Worm (Caenorhabditis elegans) whole organism, mixed stage, embryonic: ENCODE results near the gene slc-25A18.1.

Source experiments
- blmp-1 ChIP-seq: fragments of 150-350 bp; optimal IDR thresholded peaks from 2 replicates; lab custom pipeline; 2014; ENCODE audit warnings: missing biosample characterization, missing genetic modification characterization
- ces-1 ChIP-seq: fragments of 150-350 bp; optimal IDR thresholded peaks from 2 replicates; lab custom pipeline; 2014; ENCODE audit warnings: missing biosample characterization, missing genetic modification reagents, missing genetic modification characterization
- cnd-1 ChIP-seq: fragments of 200-800 bp; sonication (Bioruptor generic); optimal IDR thresholded peaks from 2 replicates; lab custom pipeline; 2018; ENCODE audit warnings: mild to moderate bottlenecking, missing genetic modification characterization, missing compliant biosample characterization
- drap-1 ChIP-seq: fragments of 200-800 bp; sonication (Bioruptor generic); optimal IDR thresholded peaks from 3 replicates; lab custom pipeline; 2018; ENCODE audit warnings: mild to moderate bottlenecking, missing genetic modification characterization, missing compliant biosample characterization
- flh-1 ChIP-seq: fragments of 200-800 bp; sonication (Bioruptor generic); optimal IDR thresholded peaks from 2 replicates; lab custom pipeline; 2018; ENCODE audit warnings: mild to moderate bottlenecking, missing genetic modification characterization, moderate library complexity, missing compliant biosample characterization
- mep-1 ChIP-seq: fragments of 150-350 bp; optimal IDR thresholded peaks from 2 replicates; lab custom pipeline; 2017; ENCODE audit warnings: missing biosample characterization, missing genetic modification reagents, missing genetic modification characterization, inconsistent platforms
- mls-2 ChIP-seq: sonication (generic microtip); optimal IDR thresholded peaks from 2 replicates; lab custom pipeline; 2016; ENCODE audit warnings: mild to moderate bottlenecking, missing genetic modification characterization, moderate library complexity, missing compliant biosample characterization
- nhr-237 ChIP-seq: fragments of 150-350 bp; optimal IDR thresholded peaks from 2 replicates; lab custom pipeline; 2014; ENCODE audit warnings: missing biosample characterization, missing genetic modification characterization
- nhr-28 ChIP-seq: fragments of 150-350 bp; optimal IDR thresholded peaks from 2 replicates; lab custom pipeline; 2014; ENCODE audit warnings: missing biosample characterization, missing genetic modification characterization
- pha-4 ChIP-seq: fragments of 150-350 bp; optimal IDR thresholded peaks from 2 replicates; lab custom pipeline; 2018; ENCODE audit warnings: missing biosample characterization, missing genetic modification reagents, missing genetic modification characterization
- snpc-4 ChIP-seq: fragments of 150-350 bp; optimal IDR thresholded peaks from 2 replicates; lab custom pipeline; 2014; ENCODE audit warnings: missing biosample characterization, missing genetic modification characterization
- sptf-1 ChIP-seq: sonication (generic microtip); optimal IDR thresholded peaks from 2 replicates; lab custom pipeline; 2017; ENCODE audit warnings: mild to moderate bottlenecking, missing genetic modification characterization, moderate library complexity, missing compliant biosample characterization
- unc-39 ChIP-seq: fragments of 150-350 bp; optimal IDR thresholded peaks from 2 replicates; lab custom pipeline; 2014; ENCODE audit warnings: missing biosample characterization, missing genetic modification characterization
- unc-62 ChIP-seq: fragments of 150-350 bp; optimal IDR thresholded peaks from 2 replicates; lab custom pipeline; 2014; ENCODE audit warnings: missing biosample characterization, missing genetic modification reagents, missing genetic modification characterization

DNA sequence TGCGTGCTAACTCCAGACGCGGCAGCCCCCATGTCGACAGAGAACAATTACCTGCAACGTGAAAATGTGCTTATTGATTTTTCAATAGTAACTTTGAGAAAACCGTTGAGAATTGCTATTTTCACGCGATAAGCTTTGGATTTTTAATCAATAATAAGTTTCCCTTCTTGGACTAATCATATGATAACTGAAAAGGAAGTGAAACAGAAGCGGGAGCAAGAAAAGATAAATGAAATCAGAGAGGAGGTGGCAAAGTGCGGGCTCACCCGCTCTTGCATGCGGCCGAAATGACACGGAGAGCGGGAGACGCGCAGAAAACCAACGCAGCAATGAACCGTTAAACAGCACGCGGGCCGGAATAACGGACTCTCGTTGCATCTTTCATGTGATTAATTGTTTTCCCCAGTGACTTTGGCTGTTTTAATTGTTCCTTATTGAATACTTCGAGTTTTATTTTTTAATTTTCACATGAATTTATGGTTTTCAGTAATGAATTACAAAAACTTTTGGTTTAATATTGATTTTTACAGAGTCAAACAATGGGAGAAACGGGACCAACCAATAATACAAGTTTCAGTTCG is 33.4 kb downstream of the slc-25A18.1 start, which contains the start of the genes flwr-1 and tbc-1:
- TF ChIP-seq sptf-1 (tag; lab: Kevin White, UChicago) (no peak), mls-2 (tag; lab: Kevin White, UChicago) (no peak), snpc-4 (tag; lab: Kevin White, UChicago) (no peak), cnd-1 (tag; lab: Kevin White, UChicago) (no peak), pha-4 (tag; lab: Kevin White, UChicago) (no peak), unc-62 (no peak), blmp-1 (tag; lab: Kevin White, UChicago) (no peak), ces-1 (GFP tag; lab: Kevin White, UChicago) (peak; percentile 60), flh-1 (GFP tag; lab: Kevin White, UChicago) (no peak), nhr-28 (tag; lab: Kevin White, UChicago) (no peak), unc-39 (tag; lab: Kevin White, UChicago) (no peak), mep-1 (tag; lab: Kevin White, UChicago) (no peak), nhr-237 (tag; lab: Kevin White, UChicago) (no peak), drap-1 (no peak)
